Worm (Caenorhabditis elegans): ENCODE data around the gene C46A5.1.
A peak's percentile ranks its signal among the peaks of the same experiment; 100 is the strongest.

The C46A5.1 gene

ce11 chrIV:7736616-7737015, 27.1 kb upstream of the C46A5.1 start:
- no peak for TF ChIP-seq eor-1 (tag; optimal IDR thresholded peaks at IDR 0.05)
- TF ChIP-seq R02D3.7 (tag; optimal IDR thresholded peaks at IDR 0.05) = no peak
- no peak for TF ChIP-seq elt-3 (tag; optimal IDR thresholded peaks at IDR 0.05)
- no peak for TF ChIP-seq ama-1 (optimal IDR thresholded peaks at IDR 0.05)
- no peak for TF ChIP-seq egl-27 (tag; optimal IDR thresholded peaks at IDR 0.05)
- no peak for TF ChIP-seq unc-62 (GFP tag; optimal IDR thresholded peaks at IDR 0.05)
- TF ChIP-seq unc-39 (tag; optimal IDR thresholded peaks at IDR 0.05) = no peak
- TF ChIP-seq elt-1 (tag; optimal IDR thresholded peaks at IDR 0.05) = no peak
- TF ChIP-seq fkh-10 (GFP tag; optimal IDR thresholded peaks at IDR 0.05) = no peak
- no peak for TF ChIP-seq hmg-11 (tag; optimal IDR thresholded peaks at IDR 0.05)

DNA sequence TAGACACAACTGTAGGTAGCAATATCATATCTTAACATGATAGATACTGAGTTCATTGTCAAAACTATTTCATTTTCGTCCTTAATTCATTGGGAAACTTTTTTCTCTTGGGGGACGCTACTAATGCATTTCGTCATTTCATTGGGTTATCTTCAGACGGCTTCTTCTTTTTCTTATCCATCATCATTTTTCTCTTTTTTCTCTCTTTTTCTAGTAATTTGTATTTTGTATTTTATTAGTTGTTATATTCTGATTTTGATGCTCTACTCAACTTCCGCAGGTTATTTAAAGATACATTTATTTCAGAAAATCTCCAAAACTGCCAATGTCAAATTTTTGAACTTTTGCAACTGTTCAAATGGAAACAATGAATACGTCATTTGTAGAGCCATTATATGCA, 20.2 kb upstream of the C46A5.1 start, which contains the start of gene npr-35:
npr-35 (plus strand) TSS at position 301 of the 400 bp plus-strand sequence.
- no peak for TF ChIP-seq nhr-11 (tag; optimal IDR thresholded peaks at IDR 0.05)
- no peak for TF ChIP-seq nhr-77 (tag; optimal IDR thresholded peaks at IDR 0.05)
- TF ChIP-seq hmg-11 (tag; optimal IDR thresholded peaks at IDR 0.05) = no peak
- no peak for TF ChIP-seq ceh-9 (tag; optimal IDR thresholded peaks at IDR 0.05)
- no peak for TF ChIP-seq ztf-11 (tag; optimal IDR thresholded peaks at IDR 0.05)
- TF ChIP-seq fkh-10 (GFP tag; optimal IDR thresholded peaks at IDR 0.05) = no peak
- no peak for TF ChIP-seq tbx-2 (tag; optimal IDR thresholded peaks at IDR 0.05)
- no peak for TF ChIP-seq pqm-1 (tag; optimal IDR thresholded peaks at IDR 0.05)
- no peak for TF ChIP-seq nhr-12 (tag; optimal IDR thresholded peaks at IDR 0.05)

DNA sequence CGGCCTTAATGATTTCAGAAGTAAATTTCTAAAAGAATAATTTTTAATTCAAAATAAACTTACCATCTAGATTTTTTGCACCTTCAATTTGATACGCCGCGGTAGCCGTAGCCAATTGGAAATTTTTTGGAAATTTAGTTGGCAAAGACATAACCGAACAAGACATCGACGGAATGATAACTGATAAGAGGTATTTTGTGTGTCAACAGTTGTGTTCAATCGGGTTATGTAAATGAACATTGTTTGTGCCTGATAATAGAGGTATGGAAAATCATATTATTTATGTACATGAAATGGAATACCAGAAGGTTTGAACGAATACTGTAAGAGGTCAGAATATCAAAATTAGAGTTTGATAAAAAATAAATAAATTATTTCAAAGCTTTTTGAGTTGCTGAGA, 15.9 kb upstream of the C46A5.1 start, which contains the start of gene klo-1:
klo-1 (minus strand) TSS at position 388 of the 400 bp plus-strand sequence.
- TF ChIP-seq nhr-11 (tag; optimal IDR thresholded peaks at IDR 0.05) = no peak
- peak; percentile 88 for TF ChIP-seq elt-2 (tag; optimal IDR thresholded peaks at IDR 0.05)
- TF ChIP-seq nhr-25 (tag; optimal IDR thresholded peaks at IDR 0.05) = no peak
- TF ChIP-seq pqm-1 (tag; optimal IDR thresholded peaks at IDR 0.05) = peak; percentile 52

DNA sequence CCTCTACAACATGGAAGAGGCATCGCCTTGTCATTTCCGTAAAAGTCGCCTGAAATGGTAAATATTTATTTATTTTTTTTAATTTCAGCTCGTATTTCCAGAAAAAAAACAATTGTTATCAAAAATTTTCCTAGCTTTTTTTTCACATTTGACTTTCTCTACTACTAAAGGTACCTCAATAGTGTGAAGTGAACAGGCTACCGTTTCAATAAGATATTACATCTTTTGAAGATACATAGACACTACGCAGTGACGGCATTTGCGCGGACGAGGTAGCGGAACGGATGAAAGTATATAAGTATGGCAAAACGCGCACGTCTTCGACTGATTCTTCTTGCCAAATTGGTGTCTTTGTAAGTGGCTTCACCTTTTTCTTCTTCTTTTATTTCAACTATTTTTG, 10.6 kb upstream of the C46A5.1 start, which contains the start of gene col-14:
col-14 (plus strand) TSS at position 301 of the 400 bp plus-strand sequence.
- TF ChIP-seq nhr-25 (tag; optimal IDR thresholded peaks at IDR 0.05) = peak; percentile 16
- TF ChIP-seq unc-62 (GFP tag; optimal IDR thresholded peaks at IDR 0.05) = no peak
- TF ChIP-seq egl-5 (tag; optimal IDR thresholded peaks at IDR 0.05) = no peak
- TF ChIP-seq nhr-11 (tag; optimal IDR thresholded peaks at IDR 0.05) = no peak
- TF ChIP-seq R02D3.7 (tag; optimal IDR thresholded peaks at IDR 0.05) = no peak
- no peak for TF ChIP-seq pha-4 (tag; optimal IDR thresholded peaks at IDR 0.05)

- TF ChIP-seq nhr-25 (tag; optimal IDR thresholded peaks at IDR 0.05) (no peak), egl-5 (tag; optimal IDR thresholded peaks at IDR 0.05) (no peak), nhr-23 (tag; optimal IDR thresholded peaks at IDR 0.05) (no peak), nhr-43 (tag; optimal IDR thresholded peaks at IDR 0.05; ENCODE audit: poor library complexity, severe bottlenecking) (no peak), jun-1 (tag; optimal IDR thresholded peaks at IDR 0.05) (no peak), lsy-12 (tag; optimal IDR thresholded peaks at IDR 0.05) (no peak), ama-1 (optimal IDR thresholded peaks at IDR 0.05) (no peak), skn-1 (tag; optimal IDR thresholded peaks at IDR 0.05) (no peak)
These were observed 9.6 kb upstream of the C46A5.1 start for ce11 chrIV:7754114-7754513.

- TF ChIP-seq lin-15B (tag; optimal IDR thresholded peaks at IDR 0.05) = no peak
- TF ChIP-seq nhr-77 (tag; optimal IDR thresholded peaks at IDR 0.05) = no peak
These were observed 6.5 kb upstream of the C46A5.1 start, which contains the start of gene C46A5.4 for ce11 chrIV:7757245-7757644. C46A5.4 (minus strand) TSS chrIV:7757345.

ce11 chrIV:7759527-7759926, 4.2 kb upstream of the C46A5.1 start, which contains the start of gene dsb-3:
dsb-3 (minus strand) TSS chrIV:7759627.
- no peak for TF ChIP-seq nhr-11 (tag; optimal IDR thresholded peaks at IDR 0.05)
- no peak for TF ChIP-seq lin-39 (tag; optimal IDR thresholded peaks at IDR 0.05)
- no peak for TF ChIP-seq nhr-77 (tag; optimal IDR thresholded peaks at IDR 0.05)
- TF ChIP-seq fos-1 (tag; optimal IDR thresholded peaks at IDR 0.05) = no peak
